Fruit fly (Drosophila melanogaster): Measurements from ENCODE around the gene bou.

DNA sequence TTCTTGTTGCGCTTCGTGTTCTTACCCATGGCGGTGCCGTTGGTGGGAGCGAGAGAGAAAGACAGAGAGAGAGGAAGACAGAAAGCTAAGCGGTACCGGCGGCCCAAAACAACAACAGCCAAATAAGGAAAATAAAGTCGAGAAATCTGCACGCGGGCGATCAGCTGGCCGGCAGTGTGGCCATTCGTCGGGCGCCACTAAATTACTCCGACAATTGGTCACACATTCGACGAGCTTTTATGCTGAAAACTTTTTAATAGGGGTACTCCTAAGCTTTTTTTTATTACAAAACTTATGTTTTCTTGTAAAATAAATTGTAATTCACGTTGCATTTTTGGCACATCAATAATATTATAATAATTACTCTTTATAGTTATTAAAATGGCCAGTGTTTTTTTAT lies 17.7 kb upstream of the bou start, which contains the start of gene Setd3:
- TF ChIP-seq ttk (optimal IDR thresholded peaks at IDR 0.05), result no peak
- no peak for TF ChIP-seq psq (optimal IDR thresholded peaks at IDR 0.05)
- no peak for TF ChIP-seq Sin3A (optimal IDR thresholded peaks at IDR 0.05)
- TF ChIP-seq h (optimal IDR thresholded peaks at IDR 0.05), result no peak

All from Kc167 (cell line).